Fruit fly (Drosophila melanogaster): ENCODE results near the gene CG14142.

The CG14142 gene

dm6 chr3L:11205608-11206336 is 32.5 kb downstream of the CG14142 start, which contains the start of gene Plod:
Gene Plod, minus strand, starts transcription at chr3L:11206016.
- peak; percentile 36 for TF ChIP-seq noc (tag; optimal IDR thresholded peaks at IDR 0.05)

- peak; percentile 53 for TF ChIP-seq noc (tag; optimal IDR thresholded peaks at IDR 0.05)
Observed at dm6 chr3L:11210517-11210916, 37.2 kb downstream of the CG14142 start, which contains the start of the genes Ube3a and CG7600. Gene Ube3a, minus strand, starts transcription at chr3L:11210583. Gene CG7600, plus strand, starts transcription at chr3L:11210786.

- TF ChIP-seq noc (tag; optimal IDR thresholded peaks at IDR 0.05): no peak
Observed at dm6 chr3L:11213643-11214042, 40.3 kb downstream of the CG14142 start.

dm6 chr3L:11214406-11215243 is 41.3 kb downstream of the CG14142 start, which contains the start of gene CG42671:
Gene CG42671, plus strand, starts transcription at chr3L:11214505.
- no peak for TF ChIP-seq noc (tag; optimal IDR thresholded peaks at IDR 0.05)

- TF ChIP-seq noc (tag; optimal IDR thresholded peaks at IDR 0.05): peak; percentile 81
Observed at dm6 chr3L:11215244-11216121, 42.2 kb downstream of the CG14142 start.

dm6 chr3L:11216219-11216618 is 42.9 kb downstream of the CG14142 start:
- TF ChIP-seq noc (tag; optimal IDR thresholded peaks at IDR 0.05): no peak

- TF ChIP-seq noc (tag; optimal IDR thresholded peaks at IDR 0.05): peak; percentile 7
Observed at dm6 chr3L:11217893-11218292, 44.6 kb downstream of the CG14142 start.

- TF ChIP-seq noc (tag; optimal IDR thresholded peaks at IDR 0.05): peak; percentile 36
Observed at dm6 chr3L:11218892-11219291, 45.6 kb downstream of the CG14142 start.

dm6 chr3L:11224651-11225050 is 51.3 kb downstream of the CG14142 start:
- no peak for TF ChIP-seq noc (tag; optimal IDR thresholded peaks at IDR 0.05)

Measured in whole organism, larva.